Worm (Caenorhabditis elegans): Measurements from ENCODE around the gene pyr-1.

ce11 chrII:8617516-8617915, 33.4 kb upstream of the pyr-1 start, which contains the start of gene chhy-1:
- no peak for TF ChIP-seq pha-4 (tag; optimal IDR thresholded peaks at IDR 0.05)
- no peak for TF ChIP-seq ztf-11 (tag; optimal IDR thresholded peaks at IDR 0.05)

All from whole organism, mixed stage, embryonic.